Fruit fly (Drosophila melanogaster): ENCODE results near the gene Cpsf5.

Cpsf5 gene

DNA sequence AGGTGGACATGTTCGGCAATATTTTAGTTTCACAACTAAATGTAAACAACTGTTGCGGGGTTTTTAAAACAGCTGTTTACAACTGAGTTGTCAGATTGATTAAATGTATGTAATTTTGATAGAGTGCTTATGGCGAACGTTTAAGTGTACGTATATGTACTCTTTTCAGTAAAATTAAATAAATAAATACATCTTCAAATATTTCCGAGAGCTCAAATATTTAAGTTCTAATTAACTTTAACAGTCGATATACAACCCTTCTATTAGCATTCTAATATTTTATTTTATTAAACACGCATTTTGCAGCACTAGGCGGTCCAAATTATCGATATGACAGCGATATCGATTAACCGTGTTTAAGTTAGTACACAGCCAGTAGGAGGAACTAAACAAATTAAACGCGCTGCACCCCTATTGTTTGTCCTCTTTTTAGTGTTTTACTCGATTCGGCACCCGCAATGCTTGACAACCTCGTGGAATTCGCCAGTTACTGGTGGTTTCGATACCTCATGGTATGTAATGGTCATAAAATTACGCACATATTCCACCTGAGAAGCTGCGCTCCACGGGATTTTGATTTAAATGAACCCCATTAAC lies 40.8 kb downstream of the Cpsf5 start, which contains the start of the genes CG3448 and ghi:
TSS of gene CG3448 (minus strand) at position 51 of the 597 bp plus-strand sequence.
TSS of gene ghi (plus strand) at position 355 of the 597 bp plus-strand sequence.
- TF ChIP-seq CG17801 (GFP tag; optimal IDR thresholded peaks at IDR 0.05; ENCODE audit: partially characterized antibody), result peak; percentile 73

DNA sequence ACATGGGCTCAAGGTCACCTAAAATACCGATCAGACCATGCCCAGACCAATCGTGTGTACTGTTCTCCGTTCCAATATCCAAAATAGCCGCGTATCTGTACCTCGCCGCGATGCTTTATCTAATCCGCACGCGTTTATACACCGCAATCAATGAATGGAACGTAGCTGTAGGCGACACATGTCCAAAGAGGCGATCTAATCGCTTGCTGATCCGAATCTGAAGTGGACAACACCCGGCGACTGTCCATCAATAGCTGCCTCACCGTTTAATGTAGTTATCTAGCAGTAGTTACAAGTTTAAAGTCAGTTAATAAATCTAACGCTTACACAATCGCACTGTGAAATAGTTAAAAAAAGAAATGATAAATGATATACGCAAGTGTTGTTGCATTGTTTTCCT lies 41.6 kb downstream of the Cpsf5 start:
- TF ChIP-seq CG17801 (GFP tag; optimal IDR thresholded peaks at IDR 0.05; ENCODE audit: partially characterized antibody), result no peak

dm6 chr3L:9455819-9456388 lies 45.1 kb downstream of the Cpsf5 start, which contains the start of the genes phol and CG3552:
Gene phol, minus strand, starts transcription at chr3L:9456281.
Gene CG3552, plus strand, starts transcription at chr3L:9456318.
- TF ChIP-seq CG17801 (GFP tag; optimal IDR thresholded peaks at IDR 0.05; ENCODE audit: partially characterized antibody), result peak; percentile 9

- TF ChIP-seq CG17801 (GFP tag; optimal IDR thresholded peaks at IDR 0.05; ENCODE audit: partially characterized antibody), result no peak
Measured at dm6 chr3L:9456389-9456788, 45.6 kb downstream of the Cpsf5 start.

dm6 chr3L:9457619-9458092 lies 46.8 kb downstream of the Cpsf5 start, which contains the start of gene CG3437:
Gene CG3437, minus strand, starts transcription at chr3L:9457669.
- peak; percentile 94 for TF ChIP-seq CG17801 (GFP tag; optimal IDR thresholded peaks at IDR 0.05; ENCODE audit: partially characterized antibody)

- peak; percentile 82 for TF ChIP-seq CG17801 (GFP tag; optimal IDR thresholded peaks at IDR 0.05; ENCODE audit: partially characterized antibody)
Measured at dm6 chr3L:9460775-9461491, 50.1 kb downstream of the Cpsf5 start, which contains the start of the genes CG3434 and CG44838. Gene CG3434, minus strand, starts transcription at chr3L:9460799. Gene CG44838, plus strand, starts transcription at chr3L:9461050.

DNA sequence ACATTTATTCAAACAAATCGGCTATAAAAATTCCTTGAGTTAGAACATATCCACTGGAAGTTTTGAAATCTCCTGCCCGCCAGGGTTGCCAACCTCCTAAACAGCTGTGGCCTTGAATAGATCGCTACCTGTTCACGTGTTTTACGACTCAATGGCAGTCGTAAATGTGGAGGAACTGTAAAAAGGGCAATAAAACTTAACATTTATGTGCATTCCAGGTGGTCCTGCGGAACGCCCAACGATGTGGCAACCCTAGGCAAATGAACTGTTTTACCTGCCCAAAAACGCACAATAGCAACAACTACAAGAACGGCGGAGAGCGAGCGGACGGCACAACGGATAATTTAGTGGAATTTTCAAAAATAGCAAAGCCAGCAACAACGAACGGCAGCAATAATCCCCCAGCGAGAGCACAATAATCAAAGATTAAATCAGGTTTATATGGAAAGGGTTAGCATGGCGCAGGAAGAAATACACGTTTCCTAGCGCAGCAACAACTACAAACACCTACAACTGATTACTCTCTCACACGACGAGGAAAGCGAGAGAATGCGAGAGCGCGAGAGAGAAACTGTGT lies 50.9 kb downstream of the Cpsf5 start:
- no peak for TF ChIP-seq CG17801 (GFP tag; optimal IDR thresholded peaks at IDR 0.05; ENCODE audit: partially characterized antibody)

- TF ChIP-seq CG17801 (GFP tag; optimal IDR thresholded peaks at IDR 0.05; ENCODE audit: partially characterized antibody), result peak; percentile 89
Measured at dm6 chr3L:9462247-9462769, 51.5 kb downstream of the Cpsf5 start.

dm6 chr3L:9462794-9463193 lies 52.0 kb downstream of the Cpsf5 start:
- no peak for TF ChIP-seq CG17801 (GFP tag; optimal IDR thresholded peaks at IDR 0.05; ENCODE audit: partially characterized antibody)
